Worm (Caenorhabditis elegans) whole organism, L1 larva: ENCODE results near the gene F32D8.4.
A peak's percentile ranks its signal among the peaks of the same experiment; 100 is the strongest.

Source experiments
- C04F5.9 ChIP-seq: sonication (generic microtip); optimal IDR thresholded peaks from 2 replicates; lab custom pipeline; 2016; ENCODE audit warnings: missing genetic modification characterization, missing compliant biosample characterization
- C16A3.4 ChIP-seq: fragments of 150-350 bp; optimal IDR thresholded peaks from 2 replicates; lab custom pipeline; 2014; ENCODE audit warnings: missing biosample characterization, missing genetic modification characterization
- C34B4.2 ChIP-seq: sonication (generic microtip); optimal IDR thresholded peaks from 2 replicates; lab custom pipeline; 2017; ENCODE audit warnings: mild to moderate bottlenecking, missing genetic modification characterization, missing compliant biosample characterization
- aha-1 ChIP-seq: fragments of 150-350 bp; optimal IDR thresholded peaks from 2 replicates; lab custom pipeline; 2014; ENCODE audit warnings: missing biosample characterization, missing genetic modification characterization
- blmp-1 ChIP-seq: fragments of 150-350 bp; optimal IDR thresholded peaks from 2 replicates; lab custom pipeline; 2014; ENCODE audit warnings: missing biosample characterization, missing genetic modification characterization
- ceh-63 ChIP-seq: fragments of 200-800 bp; sonication (Bioruptor generic); optimal IDR thresholded peaks from 2 replicates; lab custom pipeline; 2018; ENCODE audit warnings: mild to moderate bottlenecking, missing genetic modification characterization, missing compliant biosample characterization
- ceh-82 ChIP-seq, 3 experiments: fragments of 150-350 bp in 1 of 3; sonication (generic microtip) in 2 of 3; optimal IDR thresholded peaks; 2 replicates each; lab custom pipeline; 2014 to 2017; ENCODE audit warnings: missing biosample characterization in 3 of 3, missing genetic modification characterization in 3 of 3
- ces-1 ChIP-seq: fragments of 150-350 bp; optimal IDR thresholded peaks from 2 replicates; lab custom pipeline; 2014; ENCODE audit warnings: missing biosample characterization, missing genetic modification reagents, missing genetic modification characterization
- dsc-1 ChIP-seq: sonication (generic microtip); optimal IDR thresholded peaks from 2 replicates; lab custom pipeline; 2016; ENCODE audit warnings: mild to moderate bottlenecking, missing genetic modification characterization, missing compliant biosample characterization
- efl-1 ChIP-seq, 4 experiments: fragments of 150-350 bp; optimal IDR thresholded peaks in 3 of 4; peaks in 1 of 4; 1 replicate in 1 of 4; 2 replicates in 3 of 4; lab custom pipeline; 2014; ENCODE audit warnings: missing biosample characterization in 2 of 4, missing genetic modification characterization in 2 of 4, missing genetic modification reagents in 2 of 4
- elt-3 ChIP-seq, 6 experiments: fragments of 150-350 bp in 1 of 6; sonication (generic microtip); optimal IDR thresholded peaks; 2 replicates each; lab custom pipeline; 2017 to 2018; ENCODE audit warnings: missing biosample characterization in 6 of 6, missing genetic modification characterization in 6 of 6, inconsistent platforms in 1 of 6
- ets-5 ChIP-seq: fragments of 200-800 bp; sonication (Bioruptor generic); IDR thresholded peaks from 2 replicates; pipeline ENCODE4 v1.3.6; 2022; ENCODE audit warnings: missing genetic modification characterization, missing compliant biosample characterization
- fkh-10 ChIP-seq: sonication (generic microtip); optimal IDR thresholded peaks from 2 replicates; lab custom pipeline; 2017; ENCODE audit warnings: missing biosample characterization, missing genetic modification reagents, missing genetic modification characterization
- fos-1 ChIP-seq: fragments of 150-350 bp; optimal IDR thresholded peaks from 2 replicates; lab custom pipeline; 2014; ENCODE audit warnings: missing biosample characterization, missing genetic modification characterization
- hlh-17 ChIP-seq: fragments of 200-800 bp; sonication (Bioruptor generic); optimal IDR thresholded peaks from 2 replicates; lab custom pipeline; 2018; ENCODE audit warnings: missing genetic modification characterization, mild to moderate bottlenecking, missing compliant biosample characterization, moderate library complexity, borderline replicate concordance
- irx-1 ChIP-seq: sonication (generic microtip); optimal IDR thresholded peaks from 2 replicates; lab custom pipeline; 2016; ENCODE audit warnings: missing genetic modification characterization, missing compliant biosample characterization
- isw-1 ChIP-seq: fragments of 200-800 bp; sonication (Bioruptor generic); IDR thresholded peaks from 2 replicates; pipeline ENCODE4 v1.3.6; 2022; ENCODE audit warnings: missing genetic modification characterization, missing compliant biosample characterization
- lin-13 ChIP-seq: fragments of 150-350 bp; optimal IDR thresholded peaks from 2 replicates; lab custom pipeline; 2014; ENCODE audit warnings: missing biosample characterization, missing genetic modification reagents, missing genetic modification characterization
- lin-14 ChIP-seq: fragments of 200-800 bp; sonication (Bioruptor generic); optimal IDR thresholded peaks from 2 replicates; lab custom pipeline; 2018; ENCODE audit warnings: mild to moderate bottlenecking, missing genetic modification characterization, moderate library complexity, missing compliant biosample characterization
- lin-35 ChIP-seq, 2 experiments: fragments of 150-350 bp; optimal IDR thresholded peaks; 2 replicates each; lab custom pipeline; 2014; ENCODE audit warnings: missing biosample characterization in 2 of 2, missing genetic modification characterization in 2 of 2, missing genetic modification reagents in 2 of 2
- lin-39 ChIP-seq: fragments of 150-350 bp; optimal IDR thresholded peaks from 2 replicates; lab custom pipeline; 2014; ENCODE audit warnings: missing biosample characterization, missing genetic modification reagents, missing genetic modification characterization
- lir-3 ChIP-seq: sonication (generic microtip); optimal IDR thresholded peaks from 2 replicates; lab custom pipeline; 2016; ENCODE audit warnings: mild to moderate bottlenecking, missing genetic modification characterization, moderate library complexity, missing compliant biosample characterization; ENCODE audit not compliant: poor library complexity
- mdl-1 ChIP-seq, 2 experiments: fragments of 150-350 bp; optimal IDR thresholded peaks; 2 replicates each; lab custom pipeline; 2014 to 2017; ENCODE audit warnings: missing biosample characterization in 2 of 2, missing genetic modification characterization in 2 of 2, inconsistent platforms in 1 of 2
- mep-1 ChIP-seq: fragments of 150-350 bp; optimal IDR thresholded peaks from 2 replicates; lab custom pipeline; 2014; ENCODE audit warnings: missing biosample characterization, missing genetic modification characterization
- nhr-11 ChIP-seq: fragments of 150-350 bp; optimal IDR thresholded peaks from 2 replicates; lab custom pipeline; 2014; ENCODE audit warnings: missing biosample characterization, missing genetic modification characterization
- nhr-12 ChIP-seq: sonication (generic microtip); optimal IDR thresholded peaks from 2 replicates; lab custom pipeline; 2017; ENCODE audit warnings: missing biosample characterization, missing genetic modification characterization
- nhr-19 ChIP-seq: fragments of 200-800 bp; sonication (Bioruptor generic); conservative IDR thresholded peaks from 2 replicates; pipeline ENCODE4 v1.3.6; 2022; ENCODE audit warnings: missing genetic modification characterization, missing compliant biosample characterization
- nhr-20 ChIP-seq: sonication (generic microtip); optimal IDR thresholded peaks from 2 replicates; lab custom pipeline; 2016; ENCODE audit warnings: mild to moderate bottlenecking, missing genetic modification characterization, missing compliant biosample characterization
- nhr-237 ChIP-seq: fragments of 150-350 bp; optimal IDR thresholded peaks from 2 replicates; lab custom pipeline; 2014; ENCODE audit warnings: missing biosample characterization, missing genetic modification characterization
- nhr-47 ChIP-seq: sonication (generic microtip); optimal IDR thresholded peaks from 2 replicates; lab custom pipeline; 2016; ENCODE audit warnings: mild to moderate bottlenecking, missing genetic modification characterization, moderate library complexity, missing compliant biosample characterization
- nhr-71 ChIP-seq: sonication (generic microtip); optimal IDR thresholded peaks from 2 replicates; lab custom pipeline; 2016; ENCODE audit warnings: mild to moderate bottlenecking, missing genetic modification characterization, moderate library complexity, missing compliant biosample characterization
- nhr-85 ChIP-seq: sonication (generic microtip); peaks from one replicate; lab custom pipeline; 2016; ENCODE audit warnings: missing genetic modification characterization, inconsistent platforms, missing compliant biosample characterization
- pax-3 ChIP-seq: fragments of 200-800 bp; sonication (Bioruptor generic); optimal IDR thresholded peaks from 2 replicates; lab custom pipeline; 2018; ENCODE audit warnings: mild to moderate bottlenecking, missing genetic modification characterization, moderate library complexity, missing compliant biosample characterization
- skn-1 ChIP-seq: fragments of 150-350 bp; optimal IDR thresholded peaks from 2 replicates; lab custom pipeline; 2014; ENCODE audit warnings: missing biosample characterization, missing genetic modification characterization
- snu-23 ChIP-seq: sonication (generic microtip); optimal IDR thresholded peaks from 2 replicates; lab custom pipeline; 2016; ENCODE audit warnings: missing genetic modification characterization, missing compliant biosample characterization
- sox-4 ChIP-seq: sonication (generic microtip); optimal IDR thresholded peaks from 2 replicates; lab custom pipeline; 2016; ENCODE audit warnings: missing genetic modification characterization, missing compliant biosample characterization
- unc-130 ChIP-seq: fragments of 150-350 bp; optimal IDR thresholded peaks from 2 replicates; lab custom pipeline; 2017; ENCODE audit warnings: missing biosample characterization, missing genetic modification characterization, inconsistent platforms
- unc-30 ChIP-seq: sonication (generic microtip); optimal IDR thresholded peaks from 2 replicates; lab custom pipeline; 2017; ENCODE audit warnings: missing biosample characterization, missing genetic modification characterization
- unc-62 ChIP-seq: fragments of 150-350 bp; optimal IDR thresholded peaks from 2 replicates; lab custom pipeline; 2014; ENCODE audit warnings: missing biosample characterization, missing genetic modification reagents, missing genetic modification characterization
- unc-98 ChIP-seq: fragments of 200-800 bp; sonication (Bioruptor generic); IDR thresholded peaks from 2 replicates; pipeline ENCODE4 v1.3.6; 2022; ENCODE audit warnings: missing genetic modification characterization, missing compliant biosample characterization
- vab-15 ChIP-seq: sonication (generic microtip); optimal IDR thresholded peaks from 2 replicates; lab custom pipeline; 2017; ENCODE audit warnings: missing genotype, mild to moderate bottlenecking, missing genetic modification characterization, missing compliant biosample characterization
- xbp-1 ChIP-seq: sonication (generic microtip); optimal IDR thresholded peaks from 2 replicates; lab custom pipeline; 2016; ENCODE audit warnings: missing genetic modification characterization, missing compliant biosample characterization
- zag-1 ChIP-seq: fragments of 150-350 bp; optimal IDR thresholded peaks from 2 replicates; lab custom pipeline; 2014; ENCODE audit warnings: missing biosample characterization, missing genetic modification characterization
- zip-4 ChIP-seq: fragments of 200-800 bp; sonication (Bioruptor generic); optimal IDR thresholded peaks from 2 replicates; lab custom pipeline; 2018; ENCODE audit warnings: mild to moderate bottlenecking, missing genetic modification characterization, moderate library complexity, missing compliant biosample characterization
- ztf-11 ChIP-seq, 2 experiments: sonication (generic microtip); optimal IDR thresholded peaks; 2 replicates each; lab custom pipeline; 2016 to 2017; ENCODE audit warnings: missing genetic modification characterization in 2 of 2, missing biosample characterization in 1 of 2, missing compliant biosample characterization in 1 of 2
- ztf-4 ChIP-seq: fragments of 150-350 bp; optimal IDR thresholded peaks from 2 replicates; lab custom pipeline; 2014; ENCODE audit warnings: missing biosample characterization, missing genetic modification characterization

Gene F32D8.4

ce11 chrV:10874938-10875599 is 18.3 kb downstream of the F32D8.4 start:
- no peak for TF ChIP-seq ceh-63 (GFP tag; lab: Kevin White, UChicago)
- no peak for TF ChIP-seq elt-3 (tag; optimal IDR thresholded peaks at IDR 0.05; lab: Kevin White, UChicago)
- peak; percentile 76 for TF ChIP-seq lin-14
- peak; percentile 59 for TF ChIP-seq nhr-71 (tag; lab: Kevin White, UChicago)
- TF ChIP-seq fkh-10 (GFP tag; lab: Kevin White, UChicago): peak; percentile 96
- TF ChIP-seq ces-1 (GFP tag; lab: Kevin White, UChicago): peak; percentile 64
- TF ChIP-seq mep-1 (tag; lab: Kevin White, UChicago): peak; percentile 7
- TF ChIP-seq nhr-47 (tag; lab: Kevin White, UChicago): peak; percentile 28
- no peak for TF ChIP-seq lin-13 (GFP tag; lab: Kevin White, UChicago)

ce11 chrV:10873190-10873589 is 20.2 kb downstream of the F32D8.4 start:
- peak; percentile 47 for TF ChIP-seq snu-23 (GFP tag; lab: Kevin White, UChicago)
- TF ChIP-seq nhr-71 (tag; lab: Kevin White, UChicago): peak; percentile 13
- TF ChIP-seq xbp-1 (tag; lab: Kevin White, UChicago): peak; percentile 46
- peak; percentile 36 for TF ChIP-seq dsc-1 (tag; lab: Kevin White, UChicago)
- no peak for TF ChIP-seq efl-1 (optimal IDR thresholded peaks at IDR 0.05; lab: Kevin White, UChicago)
- peak in 1 of 2 experiments; percentile 76 for TF ChIP-seq efl-1 (GFP tag; optimal IDR thresholded peaks at IDR 0.05 in 1 of 2; lab: Kevin White, UChicago)
- no peak for TF ChIP-seq mep-1 (tag; lab: Kevin White, UChicago)
- TF ChIP-seq nhr-11 (tag; lab: Kevin White, UChicago): no peak
- TF ChIP-seq hlh-17 (GFP tag; lab: Kevin White, UChicago): no peak
- peak in 1 of 2 experiments; percentile 23 for TF ChIP-seq lin-35 (GFP tag; optimal IDR thresholded peaks at IDR 0.05; lab: Kevin White, UChicago)
- peak in 1 of 6 experiments; percentile 41 for TF ChIP-seq elt-3 (tag; optimal IDR thresholded peaks at IDR 0.05; lab: Kevin White, UChicago)
- peak in 1 of 2 experiments; percentile 56 for TF ChIP-seq mdl-1 (tag; optimal IDR thresholded peaks at IDR 0.05; lab: Kevin White, UChicago)
- TF ChIP-seq aha-1 (tag; lab: Kevin White, UChicago): no peak
- TF ChIP-seq nhr-20 (tag; lab: Kevin White, UChicago): peak; percentile 24
- TF ChIP-seq nhr-85 (tag; lab: Kevin White, UChicago): peak; percentile 8
- TF ChIP-seq lin-14: peak; percentile 46

ce11 chrV:10871457-10871861 is 21.9 kb downstream of the F32D8.4 start:
- TF ChIP-seq ets-5 (GFP tag; lab: Robert Waterston, UW) (no peak), unc-130 (tag; lab: Kevin White, UChicago) (peak; percentile 56), C34B4.2 (tag; lab: Kevin White, UChicago) (no peak), vab-15 (no peak), sox-4 (tag; lab: Kevin White, UChicago) (peak; percentile 57), zag-1 (tag; lab: Kevin White, UChicago) (no peak), irx-1 (tag; lab: Kevin White, UChicago) (peak; percentile 83), unc-62 (GFP tag; lab: Kevin White, UChicago) (no peak), nhr-11 (tag; lab: Kevin White, UChicago) (peak; percentile 10), blmp-1 (tag; lab: Kevin White, UChicago) (peak; percentile 88), ztf-11 (tag; optimal IDR thresholded peaks at IDR 0.05; lab: Kevin White, UChicago) (peak in 1 of 2 experiments; percentile 31), ceh-63 (GFP tag; lab: Kevin White, UChicago) (no peak), isw-1 (GFP tag; lab: Robert Waterston, UW) (peak; percentile 71), nhr-237 (tag; lab: Kevin White, UChicago) (peak; percentile 63), lin-39 (no peak), unc-30 (tag; lab: Kevin White, UChicago) (no peak), C16A3.4 (tag; lab: Kevin White, UChicago) (peak; percentile 44), pax-3 (tag; lab: Kevin White, UChicago) (peak; percentile 56), zip-4 (GFP tag; lab: Kevin White, UChicago) (no peak), nhr-71 (tag; lab: Kevin White, UChicago) (peak; percentile 97), nhr-12 (no peak), unc-98 (no peak), fos-1 (tag; lab: Kevin White, UChicago) (peak; percentile 78), ceh-82 (tag; optimal IDR thresholded peaks at IDR 0.05; lab: Kevin White, UChicago) (peak; percentile 71 to 86 (median 75)), C04F5.9 (tag; lab: Kevin White, UChicago) (no peak), skn-1 (tag; lab: Kevin White, UChicago) (peak; percentile 56), nhr-85 (tag; lab: Kevin White, UChicago) (peak; percentile 95), nhr-19 (GFP tag; lab: Robert Waterston, UW) (peak; percentile 81), lir-3 (tag; lab: Kevin White, UChicago) (no peak), ztf-4 (tag; lab: Kevin White, UChicago) (peak; percentile 68), efl-1 (optimal IDR thresholded peaks at IDR 0.05; lab: Kevin White, UChicago) (peak; percentile 71 to 72), efl-1 (GFP tag; optimal IDR thresholded peaks at IDR 0.05 in 1 of 2; lab: Kevin White, UChicago) (peak; percentile 38 to 88), elt-3 (tag; optimal IDR thresholded peaks at IDR 0.05; lab: Kevin White, UChicago) (peak in 2 of 6 experiments; percentile 18 to 39)
